Worm (Caenorhabditis elegans) whole organism, midembryonic: ENCODE data around the gene phf-10.

ENCODE experiments used
- T22C8.4 ChIP-seq: fragments of 200-800 bp; sonication (Bioruptor generic); IDR thresholded peaks from 2 replicates; pipeline ENCODE4 v1.3.6; 2022; ENCODE audit warnings: missing genetic modification characterization, missing compliant biosample characterization
- cog-1 ChIP-seq: sonication (generic microtip); optimal IDR thresholded peaks from 2 replicates; lab custom pipeline; 2016; ENCODE audit warnings: missing genetic modification characterization, missing compliant biosample characterization
- flt-1 ChIP-seq: fragments of 200-800 bp; sonication (Bioruptor generic); IDR thresholded peaks from 2 replicates; pipeline ENCODE4 v1.3.6; 2022; ENCODE audit warnings: missing genetic modification characterization, missing compliant biosample characterization
- klf-2 ChIP-seq: fragments of 200-800 bp; sonication (Bioruptor generic); conservative IDR thresholded peaks from 2 replicates; pipeline ENCODE4 v1.3.6; 2022; ENCODE audit warnings: missing genetic modification reagents, missing genetic modification characterization, missing compliant biosample characterization
- med-1 ChIP-seq: sonication (generic microtip); optimal IDR thresholded peaks from 2 replicates; lab custom pipeline; 2017; ENCODE audit warnings: missing genetic modification characterization, mild to moderate bottlenecking, missing compliant biosample characterization, antibody characterized with exemption, missing genetic modification reagents; ENCODE audit not compliant: insufficient read depth
- tab-1 ChIP-seq: fragments of 200-800 bp; sonication (Bioruptor generic); IDR thresholded peaks from 2 replicates; pipeline ENCODE4 v1.3.6; 2022; ENCODE audit warnings: missing genetic modification characterization, missing compliant biosample characterization
- ztf-23 ChIP-seq: fragments of 200-800 bp; sonication (Bioruptor generic); IDR thresholded peaks from 2 replicates; pipeline ENCODE4 v1.3.6; 2022; ENCODE audit warnings: missing genetic modification reagents, missing genetic modification characterization, missing compliant biosample characterization
- ztf-29 ChIP-seq: fragments of 200-800 bp; sonication (Bioruptor generic); IDR thresholded peaks from 2 replicates; pipeline ENCODE4 v1.3.6; 2022; ENCODE audit warnings: missing genetic modification reagents, missing genetic modification characterization, missing compliant biosample characterization

- peak; percentile 58; the same call in 1 of the 2 replicates for TF ChIP-seq T22C8.4 (GFP tag; lab: Robert Waterston, UW)
- no peak for TF ChIP-seq ztf-29
- no peak for TF ChIP-seq ztf-23 (GFP tag; lab: Robert Waterston, UW)
- no peak for TF ChIP-seq klf-2 (GFP tag; lab: Robert Waterston, UW)
- no peak for TF ChIP-seq tab-1 (GFP tag; lab: Robert Waterston, UW)
- 0 out of 2 replicates have a peak, but pooled peaks have one; percentile 54 for TF ChIP-seq flt-1
- TF ChIP-seq cog-1 (tag; lab: Kevin White, UChicago): no peak
- TF ChIP-seq med-1 (GFP tag; lab: Kevin White, UChicago): no peak
Observed at ce11 chrV:349054-349453, 37.7 kb upstream of the phf-10 start, which contains the start of gene atg-9.
